Worm (Caenorhabditis elegans): ENCODE measurements around the gene F48C5.2.

DNA sequence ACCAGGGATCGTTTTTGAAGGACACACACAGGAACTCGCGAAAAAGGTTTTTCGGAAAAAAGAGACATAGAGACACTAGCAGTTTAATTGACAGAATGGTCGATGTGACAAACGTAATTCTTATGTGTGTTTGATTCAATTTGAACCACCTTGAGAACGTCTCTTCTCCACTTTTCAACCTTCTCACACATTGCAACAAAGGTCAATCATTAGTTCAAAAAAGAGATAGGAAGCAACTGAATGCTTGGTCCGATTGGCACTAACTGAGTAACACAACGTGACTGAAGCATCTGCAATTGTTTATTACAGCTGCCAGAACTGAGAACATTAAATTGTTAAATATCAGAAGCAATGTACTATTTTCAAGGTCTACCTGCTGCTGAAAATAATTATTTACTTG is 8.0 kb upstream of the F48C5.2 start:
- TF ChIP-seq tra-1 (GFP tag; IDR thresholded peaks at IDR 0.05): no peak
- no peak for TF ChIP-seq F44E2.7 (GFP tag; IDR thresholded peaks at IDR 0.05)
- no peak for TF ChIP-seq lsy-2 (tag; optimal IDR thresholded peaks at IDR 0.05)
- no peak for TF ChIP-seq ceh-82 (tag; optimal IDR thresholded peaks at IDR 0.05)
- no peak for TF ChIP-seq vab-7 (GFP tag; IDR thresholded peaks at IDR 0.05)
- no peak for TF ChIP-seq ama-1 (optimal IDR thresholded peaks at IDR 0.05)
- TF ChIP-seq unc-130 (GFP tag; optimal IDR thresholded peaks at IDR 0.05): no peak
- no peak for TF ChIP-seq pha-4 (GFP tag; IDR thresholded peaks at IDR 0.05)
- no peak for TF ChIP-seq pha-4 (tag; optimal IDR thresholded peaks at IDR 0.05)

Data from whole organism, L4 larva.